Worm (Caenorhabditis elegans): ENCODE measurements around the gene F11D11.6.

DNA sequence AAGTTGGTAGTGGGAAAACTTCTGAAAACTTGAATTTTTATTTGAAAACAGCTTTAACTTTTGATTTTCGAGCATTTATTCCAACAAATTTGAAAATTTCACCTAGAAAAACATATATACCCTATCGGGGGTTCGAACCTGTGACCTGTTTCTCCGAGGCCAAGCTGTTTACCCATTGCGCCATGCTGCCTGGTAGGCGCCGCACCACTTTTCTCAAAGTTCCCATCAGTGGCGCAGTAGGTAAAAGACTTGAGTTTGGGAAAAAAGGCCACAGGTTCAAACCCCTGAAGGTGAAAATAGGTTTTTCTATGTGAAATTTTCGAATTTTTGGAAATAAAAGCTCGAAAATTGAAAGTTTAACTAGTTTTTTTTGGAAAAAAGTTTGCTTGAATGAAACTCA is 27.7 kb upstream of the F11D11.6 start:
- no peak for TF ChIP-seq ztf-29 (GFP tag; IDR thresholded peaks at IDR 0.05)
- TF ChIP-seq cog-1 (tag; optimal IDR thresholded peaks at IDR 0.05): no peak
- no peak for TF ChIP-seq klf-2 (GFP tag; conservative IDR thresholded peaks at IDR 0.05)
- TF ChIP-seq med-1 (GFP tag; optimal IDR thresholded peaks at IDR 0.05; ENCODE audit: insufficient read depth): no peak
- TF ChIP-seq flt-1 (GFP tag; IDR thresholded peaks at IDR 0.05): no peak
- TF ChIP-seq T22C8.4 (GFP tag; IDR thresholded peaks at IDR 0.05): no peak
